Fruit fly (Drosophila melanogaster) S2 (cell line): ENCODE measurements around the gene GstD5.
A peak's percentile ranks its signal among the peaks of the same experiment; 100 is the strongest.

Experiments used
- CG8478 ChIP-seq: fragments of >200 bp; optimal IDR thresholded peaks from 2 replicates; lab custom pipeline; 2018
- CTCF ChIP-seq, 2 experiments: fragments of >200 bp; optimal IDR thresholded peaks; 2 replicates each; lab custom pipeline; 2018

GstD5 gene

DNA sequence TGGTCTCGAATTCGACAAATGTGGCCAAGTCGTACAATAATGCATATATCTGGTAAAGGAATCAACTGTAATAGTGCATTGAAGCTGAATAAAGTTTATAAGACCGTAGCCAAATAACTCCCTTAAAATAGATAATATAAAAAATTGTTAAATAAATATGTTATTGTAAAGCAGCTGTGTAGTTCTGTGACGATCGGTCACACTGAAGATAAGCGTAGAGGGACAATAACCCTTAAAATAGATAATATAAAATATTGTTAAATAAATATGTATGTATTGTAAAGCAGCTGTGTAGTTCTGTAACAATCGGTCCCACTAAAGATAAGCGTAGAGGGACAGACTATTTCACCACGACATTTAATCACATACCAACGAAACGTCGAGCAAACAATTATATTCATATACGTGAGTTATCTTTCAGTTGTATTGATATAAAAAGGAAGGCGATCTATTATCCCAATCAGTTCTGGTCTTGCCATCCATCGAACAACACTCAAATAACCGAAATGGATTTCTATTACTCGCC, at the start of gene GstD5:
Gene GstD5 (plus strand): TSS at position 476 of the 526 bp plus-strand sequence.
- TF ChIP-seq CTCF (optimal IDR thresholded peaks at IDR 0.05; lab: Kevin White, UChicago) (no peak), CG8478 (lab: Kevin White, UChicago) (no peak)

DNA sequence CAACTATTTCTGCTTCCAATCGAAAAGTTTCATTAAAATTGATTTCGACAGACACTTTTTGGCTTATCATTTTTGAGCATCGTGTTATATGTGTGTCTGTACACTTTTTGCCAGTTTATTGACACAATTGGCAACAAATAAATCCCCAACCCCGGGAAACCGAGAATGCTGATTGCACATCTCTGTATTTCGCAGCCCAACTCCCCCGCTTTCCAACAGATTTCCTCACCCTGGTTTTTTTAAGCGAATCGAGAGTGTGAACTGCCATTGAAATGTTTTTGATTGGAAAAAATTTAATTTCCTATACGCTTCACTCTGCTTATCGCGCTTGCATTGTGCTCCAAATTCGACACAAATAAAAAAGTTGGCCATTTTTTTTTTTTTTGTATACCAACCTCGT, 48.7 kb upstream of the GstD5 start:
- TF ChIP-seq CG8478 (lab: Kevin White, UChicago) (no peak), CTCF (optimal IDR thresholded peaks at IDR 0.05; lab: Kevin White, UChicago) (no peak)

DNA sequence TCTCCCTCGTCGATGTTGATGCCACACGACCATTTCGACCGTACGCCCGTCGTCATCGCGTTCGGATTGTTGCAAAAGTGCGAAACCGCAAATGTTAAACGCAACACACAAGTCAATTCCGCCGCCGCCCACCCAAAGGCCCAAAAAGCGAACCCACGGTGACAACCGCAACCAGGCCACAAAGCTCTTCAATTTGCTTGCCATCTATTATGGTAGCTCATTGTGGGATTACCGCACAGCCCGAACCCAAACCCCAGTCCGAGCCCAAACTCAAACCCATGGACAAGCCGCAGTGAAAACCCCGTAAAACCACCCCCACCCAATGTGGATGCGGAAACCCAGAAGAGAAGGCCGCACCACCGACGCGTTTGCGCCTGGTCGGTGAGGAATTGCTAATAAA, 45.7 kb upstream of the GstD5 start:
- TF ChIP-seq CTCF (optimal IDR thresholded peaks at IDR 0.05; lab: Kevin White, UChicago) (no peak), CG8478 (lab: Kevin White, UChicago) (no peak)

DNA sequence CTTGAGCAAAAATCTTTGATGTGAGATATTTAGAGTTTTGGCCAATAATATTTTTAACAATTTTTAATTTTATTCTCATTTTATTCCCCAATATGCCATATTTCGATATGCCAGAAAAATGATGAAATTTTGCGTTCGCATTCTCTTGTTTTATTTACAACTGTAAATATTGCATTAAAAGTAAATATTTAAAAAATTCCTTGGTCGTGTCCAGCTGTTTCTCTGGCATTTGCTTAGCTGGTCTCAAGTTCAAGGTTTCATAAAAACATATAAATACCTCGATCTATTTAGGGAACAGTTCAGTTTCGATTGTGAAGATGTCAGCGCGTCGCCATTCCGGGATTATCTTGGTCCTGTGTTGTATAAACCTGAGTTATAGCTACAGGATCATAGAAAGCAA, 34.2 kb upstream of the GstD5 start, which contains the start of gene Sgsf:
Gene Sgsf (plus strand): TSS at position 301 of the 400 bp plus-strand sequence.
- TF ChIP-seq CTCF (optimal IDR thresholded peaks at IDR 0.05; lab: Kevin White, UChicago) (no peak), CG8478 (lab: Kevin White, UChicago) (no peak)

DNA sequence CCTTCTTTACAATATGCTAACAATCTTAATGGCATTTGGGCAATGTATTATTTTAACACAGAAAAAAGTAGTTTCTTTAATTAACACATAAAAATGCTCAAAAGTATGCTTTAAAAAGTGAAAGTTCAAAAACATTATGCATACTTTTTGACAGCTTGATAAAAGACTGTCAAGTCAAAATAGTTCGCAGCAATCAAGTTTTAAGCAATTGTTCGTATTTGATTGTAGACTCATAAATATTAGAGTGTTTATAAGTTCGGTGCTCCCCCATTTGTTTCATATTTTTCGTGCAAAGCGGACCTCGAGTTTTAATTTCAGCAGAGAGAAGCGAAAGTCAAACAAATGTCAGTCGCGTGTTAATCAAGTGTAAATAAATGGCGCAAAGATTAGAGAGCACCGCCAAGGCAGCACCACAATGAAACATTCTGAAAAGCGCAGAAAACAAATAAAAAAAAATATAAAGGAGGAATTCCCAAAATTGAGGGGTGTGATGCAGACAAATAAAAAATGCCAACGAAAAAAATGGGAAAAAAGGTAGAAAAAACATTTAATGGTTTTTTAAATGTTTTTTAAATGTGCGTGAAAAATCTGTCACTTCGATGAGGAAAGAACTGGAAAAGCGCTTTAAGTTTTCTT, 30.5 kb upstream of the GstD5 start:
- TF ChIP-seq CG8478 (lab: Kevin White, UChicago) (no peak), CTCF (optimal IDR thresholded peaks at IDR 0.05; lab: Kevin White, UChicago) (no peak)

DNA sequence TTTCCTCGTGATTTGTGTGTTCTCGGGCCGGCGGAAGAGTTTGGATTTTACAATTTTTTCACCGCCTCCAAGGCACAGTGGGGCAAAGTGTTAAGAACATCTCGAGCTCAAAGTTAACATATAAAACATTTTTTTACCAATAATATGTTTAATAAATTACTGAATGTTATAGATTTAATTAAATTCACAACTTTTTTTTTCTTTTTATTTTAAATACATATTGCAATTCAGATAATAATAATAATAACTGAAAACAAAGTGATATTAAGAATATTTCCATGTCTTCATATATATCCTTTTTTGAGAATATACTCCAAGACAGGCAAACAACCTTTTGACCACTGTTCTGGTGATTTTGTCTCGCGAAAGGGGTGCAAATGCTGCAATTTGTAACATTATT, 29.5 kb upstream of the GstD5 start:
- no peak for TF ChIP-seq CTCF (optimal IDR thresholded peaks at IDR 0.05; lab: Kevin White, UChicago)
- no peak for TF ChIP-seq CG8478 (lab: Kevin White, UChicago)

DNA sequence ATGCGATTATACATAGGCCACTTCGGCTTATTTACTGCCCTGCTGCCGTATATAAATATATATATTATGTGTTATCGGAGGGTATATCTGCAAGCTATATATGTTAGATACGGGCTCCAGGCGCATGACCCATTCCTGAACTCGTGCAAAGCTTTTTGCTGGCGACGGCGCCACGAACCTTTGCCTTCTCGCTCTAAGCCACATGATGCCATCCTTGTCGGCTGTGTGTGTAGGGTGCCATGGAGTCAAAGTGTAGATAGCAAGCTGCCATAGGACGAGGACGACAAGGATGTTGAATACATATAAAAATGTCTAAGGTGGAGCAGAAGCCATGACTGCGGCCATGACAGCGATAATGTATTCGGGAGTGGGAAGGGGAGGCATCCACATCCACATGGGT, 27.9 kb upstream of the GstD5 start:
- TF ChIP-seq CTCF (optimal IDR thresholded peaks at IDR 0.05; lab: Kevin White, UChicago) (no peak), CG8478 (lab: Kevin White, UChicago) (no peak)

DNA sequence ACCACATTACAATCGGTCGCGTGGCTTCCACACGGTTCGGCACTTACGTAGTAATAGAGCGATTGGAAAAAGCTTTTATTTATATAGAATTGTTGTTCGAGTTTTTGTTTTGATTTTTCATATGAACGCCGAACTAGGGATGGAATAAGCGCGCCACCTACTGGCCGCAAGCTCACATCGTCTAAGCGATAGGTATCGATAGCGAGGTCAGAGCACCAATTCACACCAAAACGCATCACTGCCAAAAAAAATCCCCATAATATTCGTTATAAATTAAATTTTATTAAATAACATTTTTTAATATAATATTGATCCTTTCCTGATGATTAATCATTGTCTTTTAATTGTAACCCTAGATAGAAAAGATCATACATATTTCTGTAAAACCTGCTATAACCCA, 25.0 kb upstream of the GstD5 start, which contains the start of gene CG10038:
Gene CG10038 (minus strand): TSS at position 148 of the 400 bp plus-strand sequence.
- peak; percentile 57 to 85 for TF ChIP-seq CTCF (optimal IDR thresholded peaks at IDR 0.05; lab: Kevin White, UChicago)
- no peak for TF ChIP-seq CG8478 (lab: Kevin White, UChicago)

DNA sequence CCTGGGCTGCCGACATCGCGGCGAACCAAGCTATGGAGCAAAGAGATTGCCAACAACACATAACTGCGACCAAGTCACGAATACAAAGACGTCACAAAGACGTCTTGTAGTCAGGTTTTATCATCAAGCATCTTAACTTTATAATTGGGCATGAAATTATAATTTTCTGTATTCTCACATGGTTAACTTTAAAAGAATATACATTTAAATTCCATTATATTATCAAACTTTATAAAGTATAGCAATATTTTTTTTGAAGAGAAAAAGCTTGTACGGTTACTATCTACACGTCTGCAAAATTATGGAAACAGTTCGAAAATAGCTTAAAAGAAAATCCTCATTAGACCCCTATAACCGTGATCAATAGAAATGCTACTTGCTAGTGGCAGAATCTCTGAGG, 23.5 kb upstream of the GstD5 start, which contains the start of gene CG10041:
Gene CG10041 (minus strand): TSS at position 101 of the 400 bp plus-strand sequence.
- no peak for TF ChIP-seq CTCF (optimal IDR thresholded peaks at IDR 0.05; lab: Kevin White, UChicago)
- TF ChIP-seq CG8478 (lab: Kevin White, UChicago): no peak

DNA sequence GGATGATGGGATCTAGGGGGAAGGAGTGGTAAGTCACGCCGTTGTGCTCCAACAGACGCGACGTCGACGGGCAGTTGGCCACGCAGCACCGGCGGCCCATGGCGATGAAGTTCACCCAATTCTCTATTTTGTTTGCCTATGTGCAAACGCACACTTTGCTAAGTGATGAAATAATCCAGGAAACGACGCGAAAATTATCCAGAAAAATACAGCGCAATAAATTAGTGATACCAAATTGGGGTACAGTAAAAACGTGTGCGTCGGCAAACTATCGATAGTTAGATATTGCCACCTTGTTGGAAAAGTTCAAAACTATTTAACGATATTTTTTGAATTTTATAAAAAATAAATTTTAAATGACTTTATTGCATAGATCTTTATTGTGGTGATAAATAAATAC, 19.5 kb upstream of the GstD5 start, which contains the start of gene MBD-R2:
Gene MBD-R2 (minus strand): TSS at position 222 of the 400 bp plus-strand sequence.
- TF ChIP-seq CG8478 (lab: Kevin White, UChicago): no peak
- peak in 1 of 2 experiments; percentile 29 for TF ChIP-seq CTCF (optimal IDR thresholded peaks at IDR 0.05; lab: Kevin White, UChicago)

DNA sequence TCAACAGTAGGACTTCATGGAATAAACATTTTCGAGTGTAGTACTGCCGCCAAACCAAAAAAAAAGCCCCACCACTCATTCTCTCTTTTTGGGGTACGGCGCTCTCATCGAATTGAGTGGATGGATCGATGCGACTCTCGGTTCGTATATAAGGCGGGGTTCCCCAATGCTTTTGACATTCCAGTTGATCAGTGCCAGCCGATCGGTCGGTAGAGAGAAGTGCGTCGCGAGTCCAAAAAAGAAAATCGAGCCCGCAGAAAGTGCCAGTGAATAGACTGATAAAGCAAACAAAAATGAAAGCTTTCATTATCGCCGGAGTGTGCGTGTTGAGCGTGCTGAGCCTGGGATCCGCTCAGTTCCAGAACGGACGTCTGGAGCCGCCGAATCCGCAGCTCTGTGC, 15.7 kb upstream of the GstD5 start, which contains the start of gene CG4115:
Gene CG4115 (plus strand): TSS at position 172 of the 400 bp plus-strand sequence.
- TF ChIP-seq CG8478 (lab: Kevin White, UChicago): no peak
- TF ChIP-seq CTCF (optimal IDR thresholded peaks at IDR 0.05; lab: Kevin White, UChicago): no peak

DNA sequence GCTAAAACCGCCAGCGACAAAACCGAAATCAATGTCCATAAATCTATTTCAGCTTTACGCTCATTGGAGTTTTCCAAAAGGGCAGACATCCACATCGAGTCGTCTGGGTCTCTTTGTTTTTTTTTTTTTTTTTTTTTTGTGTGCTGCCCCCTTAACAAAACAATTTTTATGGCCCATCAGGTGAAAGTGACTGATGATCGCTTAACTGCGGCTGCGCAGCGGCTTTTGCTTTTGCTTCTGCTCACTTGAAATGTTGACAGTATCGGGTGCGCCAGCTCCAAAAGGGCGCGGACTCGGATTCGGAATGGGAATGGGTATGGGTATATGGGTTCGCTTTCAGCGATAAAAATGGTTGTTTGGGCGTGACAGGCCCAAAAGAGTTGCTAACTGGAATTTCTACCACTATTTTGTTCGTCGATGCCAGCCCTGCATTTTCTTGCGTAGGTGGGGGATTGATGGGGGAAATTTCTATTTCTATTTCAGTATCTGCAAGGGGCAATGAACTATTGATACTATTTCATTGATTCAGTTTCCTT, 13.5 kb upstream of the GstD5 start:
- TF ChIP-seq CTCF (optimal IDR thresholded peaks at IDR 0.05; lab: Kevin White, UChicago) (no peak), CG8478 (lab: Kevin White, UChicago) (no peak)

DNA sequence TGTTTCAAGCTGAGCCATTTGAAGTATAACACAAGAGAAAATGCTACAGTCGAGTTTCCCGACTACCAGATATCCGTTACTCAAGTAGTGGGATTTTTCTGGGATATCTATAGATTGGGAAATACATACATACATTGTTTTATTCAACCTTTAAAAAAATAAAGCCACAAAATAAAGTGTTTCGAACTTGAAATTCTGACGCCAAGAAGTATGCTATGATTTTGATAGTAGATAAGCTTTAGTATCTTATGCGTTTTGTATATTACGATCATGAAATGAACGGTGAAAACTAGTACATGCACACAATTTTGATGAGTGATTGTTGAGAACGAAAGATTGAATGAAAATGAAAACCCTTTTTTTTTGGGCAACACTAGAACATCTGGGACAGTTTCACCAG, 12.0 kb upstream of the GstD5 start:
- TF ChIP-seq CTCF (optimal IDR thresholded peaks at IDR 0.05; lab: Kevin White, UChicago) (no peak), CG8478 (lab: Kevin White, UChicago) (no peak)

DNA sequence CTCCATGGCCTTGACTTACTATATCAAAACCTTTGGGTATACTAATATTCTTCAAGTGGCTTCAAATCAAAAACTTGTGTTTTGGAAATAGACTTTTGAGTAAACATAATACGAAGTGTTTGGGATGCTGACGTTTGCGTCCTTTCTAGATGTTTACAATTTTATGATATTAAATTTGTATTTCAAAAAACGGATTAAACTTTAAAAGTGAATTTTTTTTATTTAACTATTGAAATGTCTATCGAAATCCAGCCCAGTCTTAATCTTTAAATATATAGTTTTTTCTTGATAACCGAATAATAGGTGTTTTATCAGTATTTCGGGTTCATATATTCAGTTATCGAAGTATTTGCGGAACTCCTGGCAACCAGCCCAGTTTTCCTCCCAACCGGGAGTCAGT, 11.0 kb upstream of the GstD5 start, which contains the start of gene Tim17a1:
Gene Tim17a1 (minus strand): TSS at position 101 of the 400 bp plus-strand sequence.
- TF ChIP-seq CG8478 (lab: Kevin White, UChicago) (no peak), CTCF (optimal IDR thresholded peaks at IDR 0.05; lab: Kevin White, UChicago) (no peak)

DNA sequence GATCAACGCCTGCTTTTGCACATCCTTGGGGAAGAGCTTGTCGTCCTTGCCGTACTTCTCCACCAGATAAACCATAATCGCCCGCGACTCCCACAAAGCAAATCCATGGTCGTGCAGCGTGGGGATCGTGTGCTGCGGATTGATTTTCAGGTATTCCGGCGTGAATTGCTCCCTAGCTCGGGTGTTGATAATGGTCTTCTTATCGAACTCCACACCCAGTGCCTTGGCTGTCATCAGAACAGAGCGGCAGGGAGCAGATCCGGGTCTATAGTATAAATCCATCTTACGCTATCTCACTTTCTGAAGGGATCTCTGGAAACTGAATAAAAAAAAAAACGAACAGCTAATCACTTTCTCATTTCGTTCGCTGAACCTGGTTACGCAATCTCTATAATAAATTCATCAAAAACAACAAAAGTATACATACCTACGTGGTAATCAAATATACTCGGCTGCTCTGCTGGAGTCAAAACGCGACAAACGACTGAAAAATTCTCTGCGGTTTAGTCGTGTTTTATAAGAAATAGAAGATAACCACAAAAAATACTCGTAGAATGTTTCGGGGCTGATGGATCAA, 10.2 kb upstream of the GstD5 start, which contains the start of gene GstD10:
Gene GstD10 (minus strand): TSS at position 472 of the 577 bp plus-strand sequence.
- TF ChIP-seq CG8478 (lab: Kevin White, UChicago): no peak
- no peak for TF ChIP-seq CTCF (optimal IDR thresholded peaks at IDR 0.05; lab: Kevin White, UChicago)
